Fruit fly (Drosophila melanogaster): ENCODE measurements around the gene grn.

The grn gene

dm6 chr3R:8217727-8218126 lies 36.5 kb upstream of the grn start, which contains the start of gene CG7800 (continued):
- peak; percentile 52 for TF ChIP-seq gcm (GFP tag; optimal IDR thresholded peaks at IDR 0.05)
- TF ChIP-seq nerfin-2 (GFP tag; IDR thresholded peaks at IDR 0.05; ENCODE audit: partially characterized antibody) = peak; percentile 50; the same call in 1 of the 2 replicates
- no peak for TF ChIP-seq CG12071 (GFP tag; optimal IDR thresholded peaks at IDR 0.05)
- TF ChIP-seq CHES-1-like (GFP tag; optimal IDR thresholded peaks at IDR 0.05) = no peak
- no peak for TF ChIP-seq eve (GFP tag; optimal IDR thresholded peaks at IDR 0.05)
- peak; percentile 6 for TF ChIP-seq Myb (GFP tag; optimal IDR thresholded peaks at IDR 0.05)
- TF ChIP-seq Dll (GFP tag; IDR thresholded peaks at IDR 0.05; ENCODE audit: partially characterized antibody) = peak; percentile 80
- 0 out of 3 replicates have a peak, but pooled peaks have one; percentile 13 for TF ChIP-seq Opbp (GFP tag; IDR thresholded peaks at IDR 0.05; ENCODE audit: partially characterized antibody)
- peak; percentile 81 for TF ChIP-seq Sry-δ (GFP tag; optimal IDR thresholded peaks at IDR 0.05)
- TF ChIP-seq CG13287 (GFP tag; IDR thresholded peaks at IDR 0.05; ENCODE audit: partially characterized antibody) = peak; percentile 73
- TF ChIP-seq MESR4 (GFP tag; optimal IDR thresholded peaks at IDR 0.05) = peak; percentile 24
- TF ChIP-seq CG11560 (tag; IDR thresholded peaks at IDR 0.05) = peak; percentile 77; the same call in 2 of the 3 replicates
- peak; percentile 63 for TF ChIP-seq stwl (tag; optimal IDR thresholded peaks at IDR 0.05)
- no peak for TF ChIP-seq dan (GFP tag; IDR thresholded peaks at IDR 0.05)
- TF ChIP-seq BEAF-32 (GFP tag; optimal IDR thresholded peaks at IDR 0.05) = peak; percentile 56
- TF ChIP-seq Doc3 (GFP tag; IDR thresholded peaks at IDR 0.05; ENCODE audit: partially characterized antibody) = peak; percentile 55; the same call in 2 of the 3 replicates
- peak; percentile 74 for TF ChIP-seq CG6791 (GFP tag; IDR thresholded peaks at IDR 0.05; ENCODE audit: partially characterized antibody)
- TF ChIP-seq ems (GFP tag; optimal IDR thresholded peaks at IDR 0.05) = no peak
- peak; percentile 36; the same call in 1 of the 2 replicates for TF ChIP-seq amos (GFP tag; IDR thresholded peaks at IDR 0.05; ENCODE audit: partially characterized antibody)
- TF ChIP-seq Ssrp (tag; optimal IDR thresholded peaks at IDR 0.05) = no peak
- no peak for TF ChIP-seq Dfd (GFP tag; optimal IDR thresholded peaks at IDR 0.05)
- TF ChIP-seq Bgb (GFP tag; IDR thresholded peaks at IDR 0.05; ENCODE audit: partially characterized antibody) = 0 out of 2 replicates have a peak, but pooled peaks have one; percentile 13

- TF ChIP-seq sob (GFP tag; IDR thresholded peaks at IDR 0.05) = no peak
- TF ChIP-seq sd (tag; optimal IDR thresholded peaks at IDR 0.05) = no peak
- no peak for TF ChIP-seq CG9817 (tag; optimal IDR thresholded peaks at IDR 0.05)
- no peak for TF ChIP-seq Fer2 (tag; optimal IDR thresholded peaks at IDR 0.05)
- TF ChIP-seq vvl (GFP tag; IDR thresholded peaks at IDR 0.05) = no peak
- no peak for TF ChIP-seq seq (GFP tag; IDR thresholded peaks at IDR 0.05)
- peak; percentile 47 for TF ChIP-seq Deaf1 (tag; optimal IDR thresholded peaks at IDR 0.05)
- no peak for TF ChIP-seq Ssrp (tag; optimal IDR thresholded peaks at IDR 0.05)
- TF ChIP-seq pros (GFP tag; optimal IDR thresholded peaks at IDR 0.05) = no peak
- TF ChIP-seq klu (GFP tag; IDR thresholded peaks at IDR 0.05) = no peak
- TF ChIP-seq sim (GFP tag; IDR thresholded peaks at IDR 0.05) = no peak
- TF ChIP-seq Trl (optimal IDR thresholded peaks at IDR 0.05) = no peak
- TF ChIP-seq Trl (GFP tag; optimal IDR thresholded peaks at IDR 0.05) = no peak
- TF ChIP-seq grn (GFP tag; optimal IDR thresholded peaks at IDR 0.05) = peak; percentile 98
These were observed 34.4 kb upstream of the grn start for dm6 chr3R:8215528-8216189.

- TF ChIP-seq Xbp1 (GFP tag; optimal IDR thresholded peaks at IDR 0.05) (peak; percentile 52), Meics (GFP tag; optimal IDR thresholded peaks at IDR 0.05) (peak; percentile 0), Chrac-16 (GFP tag; optimal IDR thresholded peaks at IDR 0.05) (peak; percentile 53), MTF-1 (GFP tag; optimal IDR thresholded peaks at IDR 0.05; ENCODE audit: borderline replicate concordance) (no peak), CG5180 (GFP tag; optimal IDR thresholded peaks at IDR 0.05) (peak; percentile 42), CG18599 (GFP tag; optimal IDR thresholded peaks at IDR 0.05) (peak; percentile 25), Myb (GFP tag; optimal IDR thresholded peaks at IDR 0.05) (peak; percentile 46), trem (tag; optimal IDR thresholded peaks at IDR 0.05) (peak; percentile 44), CG12104 (GFP tag; optimal IDR thresholded peaks at IDR 0.05) (peak; percentile 21), esg (GFP tag; conservative IDR thresholded peaks at IDR 0.05) (0 out of 2 replicates have a peak, but pooled peaks have one; percentile 16), Side (GFP tag; optimal IDR thresholded peaks at IDR 0.05) (peak; percentile 44), CG13624 (GFP tag; optimal IDR thresholded peaks at IDR 0.05) (peak; percentile 8), sd (tag; optimal IDR thresholded peaks at IDR 0.05) (no peak), Bdp1 (GFP tag; optimal IDR thresholded peaks at IDR 0.05) (peak; percentile 37), Drgx (GFP tag; IDR thresholded peaks at IDR 0.05) (no peak)
These were observed 31.4 kb upstream of the grn start for dm6 chr3R:8212594-8212993.

All from whole organism, embryonic.